Fruit fly (Drosophila melanogaster) whole organism, wandering third instar larva: ENCODE measurements around the gene Rab26.

Source experiments
- Abd-B ChIP-seq: fragments of >200 bp; optimal IDR thresholded peaks from 2 replicates; lab custom pipeline; 2017; ENCODE audit warnings: missing biosample characterization, missing genetic modification characterization
- CG9705 ChIP-seq: fragments of 200-800 bp; sonication (Bioruptor generic); optimal IDR thresholded peaks from 2 replicates; lab custom pipeline; 2018; ENCODE audit warnings: missing biosample characterization, mild to moderate bottlenecking, missing genetic modification characterization
- GATAd ChIP-seq: sonication (Bioruptor generic); optimal IDR thresholded peaks from 2 replicates; lab custom pipeline; 2016; ENCODE audit warnings: missing biosample characterization, missing genetic modification characterization
- Hnf4 ChIP-seq: fragments of 200-800 bp; sonication (Bioruptor generic); optimal IDR thresholded peaks from 2 replicates; lab custom pipeline; 2016; ENCODE audit warnings: missing biosample characterization, mild to moderate bottlenecking, missing genetic modification characterization
- Hr78 ChIP-seq: fragments of >200 bp; optimal IDR thresholded peaks from 2 replicates; lab custom pipeline; 2017; ENCODE audit warnings: missing biosample characterization, missing genetic modification characterization
- Jra ChIP-seq: sonication (Bioruptor generic); optimal IDR thresholded peaks from 2 replicates; lab custom pipeline; 2016; ENCODE audit warnings: missing biosample characterization, missing genetic modification characterization
- Myc ChIP-seq: fragments of >200 bp; optimal IDR thresholded peaks from 2 replicates; lab custom pipeline; 2017
- Vsx2 ChIP-seq: fragments of 200-300, 225-300 bp; sonication (Bioruptor generic); optimal IDR thresholded peaks from 2 replicates; lab custom pipeline; 2018; ENCODE audit warnings: missing biosample characterization, missing genetic modification characterization; ENCODE audit not compliant: partially characterized antibody
- h ChIP-seq: fragments of 200-800 bp; sonication (Bioruptor generic); optimal IDR thresholded peaks from 3 replicates; lab custom pipeline; 2016; ENCODE audit warnings: missing biosample characterization, mild to moderate bottlenecking, missing genetic modification characterization
- jim ChIP-seq: fragments of 175-275, 200-325 bp; sonication (Bioruptor generic); optimal IDR thresholded peaks from 2 replicates; lab custom pipeline; 2016; ENCODE audit warnings: missing biosample characterization, mild to moderate bottlenecking, missing genetic modification characterization
- lola ChIP-seq: fragments of >200 bp; optimal IDR thresholded peaks from 2 replicates; lab custom pipeline; 2017; ENCODE audit warnings: missing biosample characterization, missing genetic modification characterization
- pan ChIP-seq: fragments of >200 bp; optimal IDR thresholded peaks from 2 replicates; lab custom pipeline; 2017
- tai ChIP-seq: sonication (Bioruptor generic); optimal IDR thresholded peaks from 2 replicates; lab custom pipeline; 2016; ENCODE audit warnings: missing biosample characterization, missing genetic modification characterization
- usp ChIP-seq: fragments of >200 bp; optimal IDR thresholded peaks from 2 replicates; lab custom pipeline; 2017; ENCODE audit warnings: missing biosample characterization, missing genetic modification characterization

DNA sequence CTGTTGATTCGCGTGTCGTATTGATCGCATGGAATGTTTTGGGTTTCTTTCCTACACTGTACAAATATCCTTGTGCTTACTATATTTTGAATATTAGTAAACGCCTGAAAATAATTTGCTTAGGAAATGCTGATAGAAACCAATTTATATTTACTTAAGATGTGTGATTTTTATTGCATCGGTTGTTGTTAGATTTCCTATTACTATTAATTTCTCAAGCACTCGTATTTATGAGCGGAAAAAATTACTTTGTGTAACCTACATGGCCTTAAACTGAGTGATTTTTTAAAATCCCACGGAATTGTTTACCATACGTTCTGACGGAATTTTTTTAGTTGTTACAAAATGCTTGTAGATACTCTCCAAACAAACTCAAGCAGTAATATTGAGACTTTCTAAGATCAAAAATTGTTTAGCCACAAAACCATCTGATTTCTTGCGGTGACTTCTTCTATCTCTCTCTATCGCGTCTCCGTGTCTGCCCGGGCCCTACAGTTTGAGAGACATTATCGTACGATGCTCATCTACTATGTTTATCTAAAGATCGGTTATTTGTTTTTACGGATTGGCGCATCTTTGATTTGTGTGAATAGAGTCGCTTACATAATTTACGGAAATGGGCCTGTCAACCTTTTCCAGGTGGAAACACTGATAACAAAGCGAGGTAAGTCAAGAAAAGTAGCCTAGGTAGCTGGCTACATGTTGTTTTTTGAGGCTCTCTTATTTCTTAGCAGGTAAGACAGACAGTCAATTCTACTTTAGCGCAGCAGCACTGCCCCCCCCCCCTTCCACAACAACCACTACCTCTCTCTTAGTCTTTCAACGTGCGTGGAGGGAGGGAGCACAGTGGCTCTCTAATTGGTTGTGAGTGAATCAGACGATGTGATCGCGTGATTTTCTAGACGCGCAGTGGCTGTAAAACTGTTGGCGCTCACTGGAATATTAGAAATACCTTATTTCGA lies 42.0 kb upstream of the Rab26 start:
- TF ChIP-seq Abd-B (GFP tag; lab: Kevin White, UChicago) (no peak), Hnf4 (peak; percentile 39), jim (GFP tag; lab: Kevin White, UChicago) (no peak), pan (lab: Kevin White, UChicago) (no peak), CG9705 (GFP tag; lab: Kevin White, UChicago) (no peak), Myc (lab: Kevin White, UChicago) (peak; percentile 15), tai (GFP tag; lab: Kevin White, UChicago) (no peak), usp (GFP tag; lab: Kevin White, UChicago) (no peak), Jra (GFP tag; lab: Kevin White, UChicago) (peak; percentile 37), Vsx2 (GFP tag; lab: Kevin White, UChicago) (no peak), lola (GFP tag; lab: Kevin White, UChicago) (no peak), h (GFP tag; lab: Kevin White, UChicago) (peak; percentile 58), GATAd (GFP tag; lab: Kevin White, UChicago) (no peak), Hr78 (GFP tag; lab: Kevin White, UChicago) (no peak)
